Worm (Caenorhabditis elegans) whole organism, L1 larva: ENCODE results near the gene cest-2.1.

ENCODE experiments used
- C04F5.9 ChIP-seq: sonication (generic microtip); optimal IDR thresholded peaks from 2 replicates; lab custom pipeline; 2016; ENCODE audit warnings: missing genetic modification characterization, missing compliant biosample characterization
- C34B4.2 ChIP-seq: sonication (generic microtip); optimal IDR thresholded peaks from 2 replicates; lab custom pipeline; 2017; ENCODE audit warnings: mild to moderate bottlenecking, missing genetic modification characterization, missing compliant biosample characterization
- Y116A8C.19 ChIP-seq: sonication (generic microtip); optimal IDR thresholded peaks from 2 replicates; lab custom pipeline; 2016; ENCODE audit warnings: missing compliant biosample characterization, missing genetic modification characterization, borderline replicate concordance
- alr-1 ChIP-seq: fragments of 200-800 bp; sonication (Bioruptor generic); optimal IDR thresholded peaks from 2 replicates; lab custom pipeline; 2018; ENCODE audit warnings: borderline replicate concordance, mild to moderate bottlenecking, missing genetic modification characterization, missing compliant biosample characterization
- ama-1 ChIP-seq: fragments of 150-350 bp; optimal IDR thresholded peaks from 2 replicates; lab custom pipeline; 2014
- blmp-1 ChIP-seq: fragments of 150-350 bp; optimal IDR thresholded peaks from 2 replicates; lab custom pipeline; 2014; ENCODE audit warnings: missing biosample characterization, missing genetic modification characterization
- ceh-8 ChIP-seq: fragments of 200-800 bp; sonication (Bioruptor generic); optimal IDR thresholded peaks from 2 replicates; lab custom pipeline; 2018; ENCODE audit warnings: mild to moderate bottlenecking, missing genetic modification characterization, moderate library complexity, missing compliant biosample characterization
- ceh-88 ChIP-seq: fragments of 200-800 bp; sonication (Bioruptor generic); IDR thresholded peaks from 2 replicates; pipeline ENCODE4 v1.3.6; 2022; ENCODE audit warnings: missing genetic modification characterization, missing compliant biosample characterization
- ces-1 ChIP-seq: fragments of 150-350 bp; optimal IDR thresholded peaks from 2 replicates; lab custom pipeline; 2014; ENCODE audit warnings: missing biosample characterization, missing genetic modification reagents, missing genetic modification characterization
- dpl-1 ChIP-seq, 3 experiments: fragments of 150-350 bp in 2 of 3; sonication (generic microtip) in 1 of 3; optimal IDR thresholded peaks; 2 replicates each; lab custom pipeline; 2014 to 2017; ENCODE audit warnings: missing biosample characterization in 3 of 3, missing genetic modification characterization in 3 of 3, missing genetic modification reagents in 3 of 3
- dsc-1 ChIP-seq: sonication (generic microtip); optimal IDR thresholded peaks from 2 replicates; lab custom pipeline; 2016; ENCODE audit warnings: mild to moderate bottlenecking, missing genetic modification characterization, missing compliant biosample characterization
- efl-1 ChIP-seq, 4 experiments: fragments of 150-350 bp; optimal IDR thresholded peaks in 3 of 4; peaks in 1 of 4; 1 replicate in 1 of 4; 2 replicates in 3 of 4; lab custom pipeline; 2014; ENCODE audit warnings: missing biosample characterization in 2 of 4, missing genetic modification characterization in 2 of 4, missing genetic modification reagents in 2 of 4
- efl-3 ChIP-seq: fragments of 200-800 bp; sonication (Bioruptor generic); optimal IDR thresholded peaks from 2 replicates; lab custom pipeline; 2018; ENCODE audit warnings: mild to moderate bottlenecking, missing genetic modification characterization, missing compliant biosample characterization
- elt-2 ChIP-seq: sonication (generic microtip); optimal IDR thresholded peaks from 2 replicates; lab custom pipeline; 2016; ENCODE audit warnings: missing genetic modification characterization, mild to moderate bottlenecking, inconsistent platforms, missing compliant biosample characterization, missing genetic modification reagents
- fkh-10 ChIP-seq: sonication (generic microtip); optimal IDR thresholded peaks from 2 replicates; lab custom pipeline; 2017; ENCODE audit warnings: missing biosample characterization, missing genetic modification reagents, missing genetic modification characterization
- fkh-4 ChIP-seq: sonication (generic microtip); optimal IDR thresholded peaks from 2 replicates; lab custom pipeline; 2016; ENCODE audit warnings: missing compliant biosample characterization, missing genetic modification characterization, borderline replicate concordance
- fos-1 ChIP-seq: fragments of 150-350 bp; optimal IDR thresholded peaks from 2 replicates; lab custom pipeline; 2014; ENCODE audit warnings: missing biosample characterization, missing genetic modification characterization
- grh-1 ChIP-seq: fragments of 200-800 bp; sonication (Bioruptor generic); IDR thresholded peaks from 2 replicates; pipeline ENCODE4 v1.3.6; 2022; ENCODE audit warnings: missing genetic modification reagents, missing genetic modification characterization, missing compliant biosample characterization
- hlh-17 ChIP-seq: fragments of 200-800 bp; sonication (Bioruptor generic); optimal IDR thresholded peaks from 2 replicates; lab custom pipeline; 2018; ENCODE audit warnings: missing genetic modification characterization, mild to moderate bottlenecking, missing compliant biosample characterization, moderate library complexity, borderline replicate concordance
- hlh-4 ChIP-seq: sonication (generic microtip); optimal IDR thresholded peaks from 2 replicates; lab custom pipeline; 2016; ENCODE audit warnings: mild to moderate bottlenecking, missing genetic modification characterization, missing compliant biosample characterization
- hpl-2 ChIP-seq: fragments of 150-350 bp; optimal IDR thresholded peaks from 2 replicates; lab custom pipeline; 2014; ENCODE audit warnings: missing biosample characterization, missing genetic modification reagents, missing genetic modification characterization
- lin-13 ChIP-seq: fragments of 150-350 bp; optimal IDR thresholded peaks from 2 replicates; lab custom pipeline; 2014; ENCODE audit warnings: missing biosample characterization, missing genetic modification reagents, missing genetic modification characterization
- lin-14 ChIP-seq: fragments of 200-800 bp; sonication (Bioruptor generic); optimal IDR thresholded peaks from 2 replicates; lab custom pipeline; 2018; ENCODE audit warnings: mild to moderate bottlenecking, missing genetic modification characterization, moderate library complexity, missing compliant biosample characterization
- lin-35 ChIP-seq, 2 experiments: fragments of 150-350 bp; optimal IDR thresholded peaks; 2 replicates each; lab custom pipeline; 2014; ENCODE audit warnings: missing biosample characterization in 2 of 2, missing genetic modification characterization in 2 of 2, missing genetic modification reagents in 2 of 2
- lir-3 ChIP-seq: sonication (generic microtip); optimal IDR thresholded peaks from 2 replicates; lab custom pipeline; 2016; ENCODE audit warnings: mild to moderate bottlenecking, missing genetic modification characterization, moderate library complexity, missing compliant biosample characterization; ENCODE audit not compliant: poor library complexity
- lsy-2 ChIP-seq, 2 experiments: fragments of 150-350 bp; optimal IDR thresholded peaks; 2 replicates each; lab custom pipeline; 2014; ENCODE audit warnings: missing biosample characterization in 2 of 2, missing genetic modification characterization in 2 of 2
- mdl-1 ChIP-seq, 2 experiments: fragments of 150-350 bp; optimal IDR thresholded peaks; 2 replicates each; lab custom pipeline; 2014 to 2017; ENCODE audit warnings: missing biosample characterization in 2 of 2, missing genetic modification characterization in 2 of 2, inconsistent platforms in 1 of 2
- mef-2 ChIP-seq: fragments of 150-350 bp; optimal IDR thresholded peaks from 2 replicates; lab custom pipeline; 2014; ENCODE audit warnings: missing biosample characterization, missing genetic modification characterization
- nhr-11 ChIP-seq: fragments of 150-350 bp; optimal IDR thresholded peaks from 2 replicates; lab custom pipeline; 2014; ENCODE audit warnings: missing biosample characterization, missing genetic modification characterization
- nhr-20 ChIP-seq: sonication (generic microtip); optimal IDR thresholded peaks from 2 replicates; lab custom pipeline; 2016; ENCODE audit warnings: mild to moderate bottlenecking, missing genetic modification characterization, missing compliant biosample characterization
- nhr-237 ChIP-seq: fragments of 150-350 bp; optimal IDR thresholded peaks from 2 replicates; lab custom pipeline; 2014; ENCODE audit warnings: missing biosample characterization, missing genetic modification characterization
- nhr-28 ChIP-seq: fragments of 150-350 bp; optimal IDR thresholded peaks from 2 replicates; lab custom pipeline; 2014; ENCODE audit warnings: missing biosample characterization, missing genetic modification characterization
- nhr-77 ChIP-seq: fragments of 150-350 bp; optimal IDR thresholded peaks from 2 replicates; lab custom pipeline; 2014; ENCODE audit warnings: missing biosample characterization, missing genetic modification characterization
- nhr-90 ChIP-seq: sonication (generic microtip); optimal IDR thresholded peaks from 2 replicates; lab custom pipeline; 2016; ENCODE audit warnings: mild to moderate bottlenecking, missing genetic modification characterization, missing compliant biosample characterization; ENCODE audit not compliant: poor library complexity
- pag-3 ChIP-seq: sonication (generic microtip); optimal IDR thresholded peaks from 2 replicates; lab custom pipeline; 2017; ENCODE audit warnings: missing genetic modification characterization, mild to moderate bottlenecking, missing compliant biosample characterization, antibody characterized with exemption, borderline replicate concordance; ENCODE audit not compliant: insufficient read depth
- pax-3 ChIP-seq: fragments of 200-800 bp; sonication (Bioruptor generic); optimal IDR thresholded peaks from 2 replicates; lab custom pipeline; 2018; ENCODE audit warnings: mild to moderate bottlenecking, missing genetic modification characterization, moderate library complexity, missing compliant biosample characterization
- rnt-1 ChIP-seq: sonication (generic microtip); optimal IDR thresholded peaks from 2 replicates; lab custom pipeline; 2016; ENCODE audit warnings: mild to moderate bottlenecking, missing genetic modification characterization, moderate library complexity, missing compliant biosample characterization
- snpc-4 ChIP-seq: fragments of 150-350 bp; optimal IDR thresholded peaks from 2 replicates; lab custom pipeline; 2014; ENCODE audit warnings: missing biosample characterization, missing genetic modification characterization
- snu-23 ChIP-seq: sonication (generic microtip); optimal IDR thresholded peaks from 2 replicates; lab custom pipeline; 2016; ENCODE audit warnings: missing genetic modification characterization, missing compliant biosample characterization
- sox-4 ChIP-seq: sonication (generic microtip); optimal IDR thresholded peaks from 2 replicates; lab custom pipeline; 2016; ENCODE audit warnings: missing genetic modification characterization, missing compliant biosample characterization
- sptf-1 ChIP-seq: fragments of 150-350 bp; optimal IDR thresholded peaks from 2 replicates; lab custom pipeline; 2014; ENCODE audit warnings: missing biosample characterization, missing genetic modification characterization
- swsn-7 ChIP-seq: sonication (generic microtip); optimal IDR thresholded peaks from 2 replicates; lab custom pipeline; 2016; ENCODE audit warnings: missing genetic modification characterization, missing compliant biosample characterization
- tlp-1 ChIP-seq: fragments of 150-350 bp; optimal IDR thresholded peaks from 2 replicates; lab custom pipeline; 2014; ENCODE audit warnings: missing biosample characterization, missing genetic modification characterization
- unc-30 ChIP-seq: sonication (generic microtip); optimal IDR thresholded peaks from 2 replicates; lab custom pipeline; 2017; ENCODE audit warnings: missing biosample characterization, missing genetic modification characterization
- vab-15 ChIP-seq: sonication (generic microtip); optimal IDR thresholded peaks from 2 replicates; lab custom pipeline; 2017; ENCODE audit warnings: missing genotype, mild to moderate bottlenecking, missing genetic modification characterization, missing compliant biosample characterization
- xbp-1 ChIP-seq: sonication (generic microtip); optimal IDR thresholded peaks from 2 replicates; lab custom pipeline; 2016; ENCODE audit warnings: missing genetic modification characterization, missing compliant biosample characterization
- zag-1 ChIP-seq: fragments of 150-350 bp; optimal IDR thresholded peaks from 2 replicates; lab custom pipeline; 2014; ENCODE audit warnings: missing biosample characterization, missing genetic modification characterization
- ztf-11 ChIP-seq, 2 experiments: sonication (generic microtip); optimal IDR thresholded peaks; 2 replicates each; lab custom pipeline; 2016 to 2017; ENCODE audit warnings: missing genetic modification characterization in 2 of 2, missing biosample characterization in 1 of 2, missing compliant biosample characterization in 1 of 2

Gene cest-2.1

DNA sequence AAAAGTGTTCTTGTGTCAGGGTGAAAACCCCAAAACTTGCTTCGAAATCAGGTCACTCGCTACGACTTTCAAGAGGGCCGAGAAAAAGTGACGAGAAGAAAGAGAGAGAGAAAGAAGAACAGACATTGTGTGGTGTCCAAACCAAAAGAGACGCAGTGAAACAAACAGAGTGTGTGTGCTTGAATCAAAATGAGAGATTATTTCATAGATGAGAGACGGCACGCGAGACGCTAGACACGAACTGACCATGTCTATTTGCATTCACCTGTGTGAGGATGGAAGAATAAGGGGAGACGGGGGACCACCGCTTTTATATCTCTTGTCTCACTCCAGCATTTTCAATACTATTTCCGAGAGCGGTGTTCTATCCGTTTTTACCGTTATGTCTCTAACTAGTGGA is 35.1 kb downstream of the cest-2.1 start (continued):
- TF ChIP-seq sox-4 (tag; lab: Kevin White, UChicago) (no peak), nhr-20 (peak; percentile 82), ztf-11 (tag; optimal IDR thresholded peaks at IDR 0.05; lab: Kevin White, UChicago) (peak in 1 of 2 experiments; percentile 2), Y116A8C.19 (tag; lab: Kevin White, UChicago) (no peak), zag-1 (tag; lab: Kevin White, UChicago) (no peak), alr-1 (no peak), nhr-28 (tag; lab: Kevin White, UChicago) (no peak), snu-23 (GFP tag; lab: Kevin White, UChicago) (peak; percentile 82), nhr-90 (tag; lab: Kevin White, UChicago) (peak; percentile 49), xbp-1 (peak; percentile 46)

DNA sequence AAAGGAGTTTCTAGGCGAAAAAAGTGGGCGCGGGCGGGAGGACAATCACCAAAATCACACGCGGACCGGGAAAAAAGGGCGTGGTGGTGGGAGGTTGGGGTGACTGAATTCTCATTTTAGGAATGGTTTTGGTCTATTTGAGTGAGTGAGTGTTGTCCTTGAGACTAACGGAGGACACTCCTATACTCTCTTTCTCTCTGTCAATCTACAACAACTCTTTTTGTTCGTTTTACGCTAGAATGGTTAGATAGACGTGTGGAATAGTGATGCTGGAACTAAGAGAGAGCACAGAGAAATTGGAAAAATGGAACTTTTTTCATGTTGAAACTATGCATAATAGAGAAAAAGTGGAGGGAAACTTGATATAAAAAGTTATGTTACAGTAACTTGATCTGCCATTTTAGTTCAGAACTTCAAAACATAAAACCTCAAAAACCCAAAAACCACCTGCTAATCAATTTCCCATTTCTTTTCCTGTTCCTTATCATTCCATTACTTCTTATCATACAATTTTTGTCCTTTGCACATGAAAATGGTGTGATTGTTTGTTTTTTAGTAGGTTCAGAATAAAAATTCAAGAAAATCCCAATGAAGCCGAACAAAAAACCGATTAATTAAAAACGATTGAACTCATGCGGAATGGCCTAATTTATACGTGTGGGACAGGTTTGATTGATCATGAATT is 36.4 kb downstream of the cest-2.1 start:
- no peak for TF ChIP-seq ztf-11 (tag; optimal IDR thresholded peaks at IDR 0.05; lab: Kevin White, UChicago)
- peak; percentile 54 for TF ChIP-seq lin-14 (GFP tag; lab: Kevin White, UChicago)
- no peak for TF ChIP-seq lir-3 (tag; lab: Kevin White, UChicago)
- TF ChIP-seq efl-1 (optimal IDR thresholded peaks at IDR 0.05; lab: Kevin White, UChicago): no peak
- TF ChIP-seq efl-1 (GFP tag; optimal IDR thresholded peaks at IDR 0.05 in 1 of 2; lab: Kevin White, UChicago): no peak
- peak; percentile 18 for TF ChIP-seq tlp-1 (tag; lab: Kevin White, UChicago)
- TF ChIP-seq nhr-237: no peak
- peak in 1 of 2 experiments; percentile 5 for TF ChIP-seq lin-35 (GFP tag; optimal IDR thresholded peaks at IDR 0.05; lab: Kevin White, UChicago)
- no peak for TF ChIP-seq fkh-10
- TF ChIP-seq ceh-8: no peak
- no peak for TF ChIP-seq ces-1 (GFP tag; lab: Kevin White, UChicago)
- no peak for TF ChIP-seq lin-13
- TF ChIP-seq sptf-1 (tag; lab: Kevin White, UChicago): no peak
- no peak for TF ChIP-seq dsc-1
- no peak for TF ChIP-seq vab-15 (tag; lab: Kevin White, UChicago)
- TF ChIP-seq nhr-77 (tag; lab: Kevin White, UChicago): no peak
- no peak for TF ChIP-seq fkh-4 (tag; lab: Kevin White, UChicago)
- no peak for TF ChIP-seq snpc-4 (tag; lab: Kevin White, UChicago)
- no peak for TF ChIP-seq fos-1 (tag; lab: Kevin White, UChicago)
- TF ChIP-seq grh-1: no peak
- no peak for TF ChIP-seq C34B4.2 (tag; lab: Kevin White, UChicago)
- no peak for TF ChIP-seq sox-4 (tag; lab: Kevin White, UChicago)
- no peak for TF ChIP-seq ama-1 (lab: Kevin White, UChicago)
- no peak for TF ChIP-seq efl-3 (GFP tag; lab: Kevin White, UChicago)
- no peak for TF ChIP-seq C04F5.9 (tag; lab: Kevin White, UChicago)
- no peak for TF ChIP-seq hlh-17 (GFP tag; lab: Kevin White, UChicago)
- no peak for TF ChIP-seq swsn-7 (tag; lab: Kevin White, UChicago)
- TF ChIP-seq hpl-2 (GFP tag; lab: Kevin White, UChicago): no peak
- no peak for TF ChIP-seq rnt-1 (tag; lab: Kevin White, UChicago)
- TF ChIP-seq unc-30: no peak
- TF ChIP-seq elt-2 (tag; lab: Kevin White, UChicago): peak; percentile 53
- no peak for TF ChIP-seq nhr-28 (tag; lab: Kevin White, UChicago)
- no peak for TF ChIP-seq mdl-1 (tag; optimal IDR thresholded peaks at IDR 0.05; lab: Kevin White, UChicago)
- no peak for TF ChIP-seq hlh-4 (tag; lab: Kevin White, UChicago)
- TF ChIP-seq lsy-2 (tag; optimal IDR thresholded peaks at IDR 0.05; lab: Kevin White, UChicago): peak in 1 of 2 experiments; percentile 30
- no peak for TF ChIP-seq Y116A8C.19 (tag; lab: Kevin White, UChicago)
- TF ChIP-seq nhr-11: no peak
- TF ChIP-seq ceh-88 (GFP tag; lab: Robert Waterston, UW): no peak
- TF ChIP-seq snu-23 (GFP tag; lab: Kevin White, UChicago): no peak
- no peak for TF ChIP-seq mef-2 (tag; lab: Kevin White, UChicago)
- no peak for TF ChIP-seq pax-3 (tag; lab: Kevin White, UChicago)
- no peak for TF ChIP-seq pag-3
- no peak for TF ChIP-seq dpl-1 (GFP tag; optimal IDR thresholded peaks at IDR 0.05; lab: Kevin White, UChicago)
- peak; percentile 15 for TF ChIP-seq blmp-1 (tag; lab: Kevin White, UChicago)
